Fruit fly (Drosophila melanogaster): ENCODE data around the gene Nep7.

DNA sequence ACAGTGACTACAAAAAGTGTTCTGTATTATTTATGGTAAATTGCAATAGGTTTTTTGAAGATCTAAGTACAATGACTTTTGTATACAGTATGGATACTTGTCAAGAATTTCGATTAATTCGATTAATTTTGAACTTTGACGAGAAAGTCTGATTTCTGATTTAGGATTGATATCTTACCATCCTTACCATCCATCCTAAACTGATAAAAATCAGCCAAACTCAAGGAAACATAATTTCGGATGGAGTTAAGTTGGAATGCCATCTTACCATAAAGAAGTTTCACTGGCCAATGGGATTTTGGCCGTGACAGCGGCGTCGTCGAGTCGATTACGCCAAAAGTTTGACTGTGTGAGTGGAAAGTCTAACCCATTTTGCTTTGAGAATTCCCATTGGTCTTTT lies 35.9 kb downstream of the Nep7 start, which contains the start of gene CG4815:
- TF ChIP-seq dl (GFP tag; optimal IDR thresholded peaks at IDR 0.05; ENCODE audit: insufficient read depth in 1 of 2, partially characterized antibody in 2 of 2) (no peak), woc (GFP tag; optimal IDR thresholded peaks at IDR 0.05) (no peak), Hr83 (GFP tag; optimal IDR thresholded peaks at IDR 0.05; ENCODE audit: poor library complexity, severe bottlenecking) (no peak), Mio (GFP tag; optimal IDR thresholded peaks at IDR 0.05) (no peak), Abd-B (GFP tag; optimal IDR thresholded peaks at IDR 0.05) (no peak), CG32264 (GFP tag; optimal IDR thresholded peaks at IDR 0.05) (no peak), Hr78 (GFP tag; optimal IDR thresholded peaks at IDR 0.05) (no peak)

All from whole organism, wandering third instar larva.